Worm (Caenorhabditis elegans) whole organism, midembryonic: ENCODE measurements around the gene K01A6.4.

Experiments
- T22C8.4 ChIP-seq: fragments of 200-800 bp; sonication (Bioruptor generic); IDR thresholded peaks from 2 replicates; pipeline ENCODE4 v1.3.6; 2022; ENCODE audit warnings: missing genetic modification characterization, missing compliant biosample characterization
- cog-1 ChIP-seq: sonication (generic microtip); optimal IDR thresholded peaks from 2 replicates; lab custom pipeline; 2016; ENCODE audit warnings: missing genetic modification characterization, missing compliant biosample characterization
- flt-1 ChIP-seq: fragments of 200-800 bp; sonication (Bioruptor generic); IDR thresholded peaks from 2 replicates; pipeline ENCODE4 v1.3.6; 2022; ENCODE audit warnings: missing genetic modification characterization, missing compliant biosample characterization
- klf-2 ChIP-seq: fragments of 200-800 bp; sonication (Bioruptor generic); conservative IDR thresholded peaks from 2 replicates; pipeline ENCODE4 v1.3.6; 2022; ENCODE audit warnings: missing genetic modification reagents, missing genetic modification characterization, missing compliant biosample characterization
- med-1 ChIP-seq: sonication (generic microtip); optimal IDR thresholded peaks from 2 replicates; lab custom pipeline; 2017; ENCODE audit warnings: missing genetic modification characterization, mild to moderate bottlenecking, missing compliant biosample characterization, antibody characterized with exemption, missing genetic modification reagents; ENCODE audit not compliant: insufficient read depth
- ref-1 ChIP-seq: fragments of 200-800 bp; sonication (Bioruptor generic); conservative IDR thresholded peaks from 2 replicates; pipeline ENCODE4 v1.3.6; 2022; ENCODE audit warnings: missing genetic modification reagents, missing genetic modification characterization, missing compliant biosample characterization
- tab-1 ChIP-seq: fragments of 200-800 bp; sonication (Bioruptor generic); IDR thresholded peaks from 2 replicates; pipeline ENCODE4 v1.3.6; 2022; ENCODE audit warnings: missing genetic modification characterization, missing compliant biosample characterization
- ztf-23 ChIP-seq: fragments of 200-800 bp; sonication (Bioruptor generic); IDR thresholded peaks from 2 replicates; pipeline ENCODE4 v1.3.6; 2022; ENCODE audit warnings: missing genetic modification reagents, missing genetic modification characterization, missing compliant biosample characterization
- ztf-29 ChIP-seq: fragments of 200-800 bp; sonication (Bioruptor generic); IDR thresholded peaks from 2 replicates; pipeline ENCODE4 v1.3.6; 2022; ENCODE audit warnings: missing genetic modification reagents, missing genetic modification characterization, missing compliant biosample characterization

The K01A6.4 gene

DNA sequence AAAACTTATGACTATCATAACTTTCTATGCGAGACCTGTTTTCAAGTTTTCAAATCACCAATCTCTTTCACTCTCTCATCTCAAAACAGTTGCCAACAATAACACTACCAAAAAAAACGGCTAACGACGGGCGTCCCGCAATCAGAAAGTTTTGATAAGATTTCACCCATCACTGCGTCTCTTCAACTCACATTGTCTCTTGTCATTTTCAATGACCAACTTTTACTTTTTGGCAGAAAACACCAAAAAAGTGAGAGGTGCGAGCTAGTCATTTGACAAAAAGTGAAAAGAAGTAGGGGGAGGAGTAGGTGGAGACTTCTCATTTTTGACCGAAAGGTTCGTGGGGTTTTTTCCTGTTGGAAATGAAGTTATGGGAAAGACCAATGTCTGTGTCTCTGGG lies 21.5 kb downstream of the K01A6.4 start:
- TF ChIP-seq ztf-23 (no peak), T22C8.4 (GFP tag; lab: Robert Waterston, UW) (no peak), med-1 (GFP tag; lab: Kevin White, UChicago) (no peak), ref-1 (no peak), flt-1 (GFP tag; lab: Robert Waterston, UW) (no peak), klf-2 (no peak), ztf-29 (no peak)

DNA sequence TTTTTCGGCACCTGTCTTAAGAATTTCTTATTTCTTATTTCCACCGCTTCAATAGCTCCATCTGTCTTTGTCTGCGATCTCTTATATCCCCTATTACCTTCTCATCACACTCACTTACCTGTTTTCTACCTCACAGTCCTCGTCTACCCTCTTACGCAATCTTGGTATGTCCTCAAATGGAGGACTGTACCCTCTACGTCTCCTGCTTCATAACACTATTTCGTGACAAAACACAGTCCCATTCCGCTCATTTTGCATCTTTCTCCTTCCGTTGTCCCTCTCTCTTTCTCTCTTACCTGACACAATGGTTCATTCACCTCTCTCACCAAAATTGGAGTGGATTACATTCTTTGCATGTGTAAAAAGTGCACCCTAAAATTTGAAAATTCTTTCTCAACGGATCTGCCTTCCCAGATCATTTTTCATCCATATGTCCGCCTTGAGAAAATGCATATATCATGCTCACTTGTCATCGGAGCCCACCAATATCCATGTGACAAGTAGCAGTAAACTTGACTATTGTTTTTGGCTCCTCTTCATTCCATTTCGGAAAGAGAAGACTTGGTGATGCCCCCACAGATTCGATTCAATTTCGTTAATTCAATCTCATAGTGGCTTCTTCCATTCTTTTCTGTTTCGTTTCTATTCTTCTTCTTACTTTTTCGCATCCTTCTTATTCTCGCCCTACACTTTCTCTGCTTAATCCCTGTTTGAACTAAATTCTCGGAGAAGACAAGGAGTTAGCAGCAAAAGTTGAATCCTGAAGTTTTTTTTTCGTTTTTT lies 22.8 kb downstream of the K01A6.4 start:
- no peak for TF ChIP-seq T22C8.4 (GFP tag; lab: Robert Waterston, UW)
- TF ChIP-seq ztf-29, result no peak
- TF ChIP-seq cog-1 (tag; lab: Kevin White, UChicago), result no peak
- no peak for TF ChIP-seq tab-1 (GFP tag; lab: Robert Waterston, UW)
- no peak for TF ChIP-seq klf-2
- TF ChIP-seq med-1 (GFP tag; lab: Kevin White, UChicago), result no peak
- no peak for TF ChIP-seq ref-1
- no peak for TF ChIP-seq ztf-23
- no peak for TF ChIP-seq flt-1 (GFP tag; lab: Robert Waterston, UW)

DNA sequence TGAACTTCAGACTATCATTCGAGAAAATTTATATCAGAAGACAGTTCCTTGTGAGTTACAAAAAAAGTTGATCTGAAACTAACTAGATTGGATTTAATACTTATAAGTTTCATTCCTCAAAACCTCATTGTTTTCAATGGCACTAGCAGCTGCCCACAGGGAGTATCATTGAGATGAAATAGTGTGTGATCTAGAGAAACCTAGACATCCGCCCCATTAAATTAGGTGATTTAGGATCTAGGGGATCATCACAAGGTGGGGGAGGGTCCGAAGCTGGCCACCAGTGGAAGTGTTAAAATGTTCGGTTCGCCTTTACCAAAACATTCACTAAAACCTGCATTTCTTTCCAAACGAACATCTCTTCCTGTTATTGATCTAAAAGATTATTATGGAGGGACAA lies 23.7 kb downstream of the K01A6.4 start:
- TF ChIP-seq ztf-23 (no peak), tab-1 (GFP tag; lab: Robert Waterston, UW) (no peak), flt-1 (GFP tag; lab: Robert Waterston, UW) (no peak), klf-2 (no peak), cog-1 (tag; lab: Kevin White, UChicago) (no peak), T22C8.4 (GFP tag; lab: Robert Waterston, UW) (no peak), ztf-29 (no peak), ref-1 (no peak), med-1 (GFP tag; lab: Kevin White, UChicago) (no peak)

DNA sequence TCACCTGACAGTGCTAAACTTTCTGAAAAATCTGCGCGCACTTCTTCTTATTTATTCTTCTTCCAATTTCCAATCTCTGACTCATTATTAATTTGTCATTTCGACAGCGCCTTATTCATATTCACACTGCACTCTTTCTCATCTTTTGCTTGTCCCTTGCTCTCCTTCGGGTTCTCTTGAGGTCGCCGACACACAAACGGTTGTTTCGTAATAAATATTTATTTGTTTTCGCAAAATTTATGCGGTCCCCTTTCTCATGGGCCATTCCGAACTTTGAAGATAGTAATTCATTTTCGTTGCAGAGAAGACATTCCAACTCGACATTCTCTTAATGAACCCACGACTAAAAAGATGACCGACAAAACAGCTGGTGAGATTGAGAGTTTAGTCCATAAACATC lies 25.4 kb downstream of the K01A6.4 start, which contains the start of gene magi-1:
Gene magi-1 (plus strand): TSS at position 301 of the 400 bp plus-strand sequence.
- no peak for TF ChIP-seq ztf-23
- TF ChIP-seq flt-1 (GFP tag; lab: Robert Waterston, UW), result no peak

DNA sequence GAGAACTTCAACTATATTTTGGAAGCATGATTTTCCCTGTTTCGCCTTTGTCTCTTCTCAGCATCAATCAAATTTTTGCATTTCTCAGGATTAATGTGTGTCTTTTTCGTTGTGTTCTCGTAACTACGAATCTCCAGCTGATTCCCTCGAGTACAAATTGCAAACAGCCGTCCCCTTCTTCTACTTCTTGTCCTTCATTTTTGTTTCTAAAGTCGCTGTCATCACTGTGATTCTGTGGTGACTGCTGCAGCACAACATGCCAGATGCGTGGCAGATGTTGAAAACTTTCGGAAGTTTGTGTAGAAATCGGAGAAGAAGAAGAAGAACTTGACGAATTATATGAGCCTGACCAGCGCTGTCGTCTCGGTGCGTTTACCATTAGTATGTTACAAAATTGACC lies 26.8 kb downstream of the K01A6.4 start:
- no peak for TF ChIP-seq T22C8.4 (GFP tag; lab: Robert Waterston, UW)

DNA sequence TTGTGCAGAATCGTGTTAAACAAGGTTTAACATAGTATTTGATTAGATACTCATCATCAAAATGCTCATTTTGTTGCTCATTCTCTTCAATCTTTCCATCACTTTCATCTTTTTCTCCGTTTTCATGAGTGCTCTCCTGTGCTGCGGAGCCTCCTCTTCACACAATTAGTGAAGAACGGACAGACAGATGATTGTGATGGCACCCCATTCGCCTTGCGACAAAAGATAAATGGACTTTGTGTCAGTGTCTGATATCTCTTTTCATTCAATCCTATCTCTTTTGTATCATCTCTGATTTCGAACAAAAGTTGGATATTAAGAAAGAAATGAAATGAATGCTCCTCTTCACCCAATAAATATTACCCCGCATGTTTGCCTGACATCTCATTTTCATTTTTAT lies 29.8 kb downstream of the K01A6.4 start:
- TF ChIP-seq cog-1 (tag; lab: Kevin White, UChicago) (no peak), flt-1 (GFP tag; lab: Robert Waterston, UW) (no peak), ref-1 (no peak), klf-2 (no peak), tab-1 (GFP tag; lab: Robert Waterston, UW) (no peak), ztf-29 (no peak), T22C8.4 (GFP tag; lab: Robert Waterston, UW) (no peak)

DNA sequence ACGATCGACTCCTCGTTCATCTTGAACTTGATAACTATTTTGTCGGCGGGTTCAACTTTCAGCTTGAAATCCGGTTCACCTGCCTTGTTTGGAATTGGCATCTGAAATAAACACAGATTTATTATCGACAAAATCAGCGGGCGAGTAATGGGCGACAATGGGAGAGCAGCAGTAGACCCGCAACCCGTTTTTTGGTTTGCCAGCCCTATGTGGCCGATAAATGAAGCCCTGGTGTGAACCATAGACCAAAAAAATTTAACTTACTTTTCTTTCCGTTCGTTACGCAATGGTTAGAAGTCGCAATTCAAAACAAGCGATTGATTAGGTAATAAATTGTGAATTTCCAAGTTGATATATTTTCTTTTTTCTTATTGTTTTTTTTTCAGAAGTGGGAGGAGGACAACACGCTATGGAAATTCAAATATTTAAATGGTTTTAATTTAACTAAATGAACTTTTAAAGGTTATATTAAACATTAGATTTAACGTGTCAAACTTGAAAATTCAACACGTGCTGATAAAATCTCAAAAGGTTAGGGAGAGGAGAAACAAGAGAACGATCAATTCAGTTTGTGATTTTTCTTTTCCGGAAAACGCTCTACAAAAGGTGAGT lies 36.3 kb downstream of the K01A6.4 start, which contains the start of the genes T22B3.3 and alg-3:
Gene T22B3.3 (minus strand): TSS at position 101 of the 612 bp plus-strand sequence.
Gene alg-3 (plus strand): TSS at position 562 of the 612 bp plus-strand sequence.
- TF ChIP-seq ztf-29, result no peak
- TF ChIP-seq med-1 (GFP tag; lab: Kevin White, UChicago), result no peak
- no peak for TF ChIP-seq ztf-23
- no peak for TF ChIP-seq tab-1 (GFP tag; lab: Robert Waterston, UW)
- TF ChIP-seq cog-1 (tag; lab: Kevin White, UChicago), result no peak
- TF ChIP-seq flt-1 (GFP tag; lab: Robert Waterston, UW), result no peak
- TF ChIP-seq T22C8.4 (GFP tag; lab: Robert Waterston, UW), result no peak
- no peak for TF ChIP-seq klf-2
- TF ChIP-seq ref-1, result no peak

DNA sequence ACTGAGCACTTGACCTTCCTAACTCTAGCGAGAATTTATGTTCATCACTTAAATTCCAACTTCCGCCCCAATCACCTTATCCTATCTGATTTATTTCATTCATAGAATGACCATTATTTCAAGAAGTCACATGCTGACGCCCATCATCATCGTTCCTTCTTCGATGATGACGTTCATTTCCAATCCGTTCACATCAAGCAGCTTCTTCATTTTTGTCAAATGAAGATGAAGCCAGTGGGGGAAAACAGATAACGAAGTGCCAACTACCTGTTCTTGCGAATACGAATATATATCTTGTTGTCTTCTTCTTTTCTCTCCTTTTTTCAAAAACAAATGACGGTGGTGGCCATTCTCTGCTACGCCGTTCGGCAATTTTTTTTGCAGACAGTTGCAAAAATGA lies 38.2 kb downstream of the K01A6.4 start:
- no peak for TF ChIP-seq med-1 (GFP tag; lab: Kevin White, UChicago)
- TF ChIP-seq klf-2, result no peak
- no peak for TF ChIP-seq tab-1 (GFP tag; lab: Robert Waterston, UW)
- no peak for TF ChIP-seq ref-1
- TF ChIP-seq cog-1 (tag; lab: Kevin White, UChicago), result no peak
- TF ChIP-seq ztf-29, result no peak
- no peak for TF ChIP-seq T22C8.4 (GFP tag; lab: Robert Waterston, UW)
- TF ChIP-seq flt-1 (GFP tag; lab: Robert Waterston, UW), result no peak
- no peak for TF ChIP-seq ztf-23

DNA sequence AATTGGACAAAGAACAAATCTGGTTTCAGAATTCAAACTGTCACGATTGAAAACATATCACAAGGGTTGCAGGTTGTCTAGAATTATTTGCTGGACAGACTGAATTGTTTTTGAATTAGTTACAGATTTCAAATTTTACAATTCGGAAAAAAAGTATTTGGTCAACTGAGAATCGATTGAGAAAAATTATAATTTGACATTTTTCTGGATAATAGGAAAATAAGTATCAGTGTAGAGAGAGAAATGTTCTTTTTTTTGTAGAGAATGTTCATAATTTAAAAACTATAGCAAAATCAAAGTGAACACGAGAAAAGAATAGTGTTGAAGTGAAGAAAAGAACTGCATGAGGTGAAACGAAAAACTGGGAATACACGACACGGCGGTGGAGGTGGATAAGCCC lies 39.4 kb downstream of the K01A6.4 start, which contains the start of gene dpy-20:
Gene dpy-20 (minus strand): TSS at position 101 of the 400 bp plus-strand sequence.
- TF ChIP-seq cog-1 (tag; lab: Kevin White, UChicago) (no peak), T22C8.4 (GFP tag; lab: Robert Waterston, UW) (no peak), klf-2 (no peak), flt-1 (GFP tag; lab: Robert Waterston, UW) (no peak), ztf-23 (no peak), tab-1 (GFP tag; lab: Robert Waterston, UW) (no peak), ref-1 (no peak), med-1 (GFP tag; lab: Kevin White, UChicago) (no peak), ztf-29 (no peak)

DNA sequence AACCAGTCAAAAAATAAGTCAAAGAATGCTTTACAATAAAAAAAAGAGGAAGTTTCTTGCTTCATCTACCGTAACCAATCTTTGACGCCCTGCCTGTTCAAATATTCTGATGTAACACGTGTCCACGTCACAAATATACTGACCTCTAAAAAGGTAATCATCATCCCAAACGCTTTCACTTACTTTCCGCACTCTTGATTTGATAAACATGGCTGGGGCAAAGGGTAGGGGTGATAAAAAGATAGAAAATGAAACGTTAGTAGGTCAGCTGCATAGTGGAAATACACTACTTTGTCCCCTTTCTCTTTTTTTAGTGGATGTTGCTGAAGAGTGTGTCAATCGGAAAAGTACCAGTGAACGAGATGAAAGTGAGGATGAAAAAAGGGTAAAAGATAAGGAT lies 40.0 kb downstream of the K01A6.4 start:
- TF ChIP-seq med-1 (GFP tag; lab: Kevin White, UChicago) (no peak), cog-1 (tag; lab: Kevin White, UChicago) (no peak), flt-1 (GFP tag; lab: Robert Waterston, UW) (no peak), klf-2 (no peak), tab-1 (GFP tag; lab: Robert Waterston, UW) (no peak), ztf-23 (no peak), ref-1 (no peak), ztf-29 (no peak), T22C8.4 (GFP tag; lab: Robert Waterston, UW) (no peak)
